Worm (Caenorhabditis elegans): ENCODE results near the gene Y55B1BR.6.

The Y55B1BR.6 gene

ce11 chrIII:432988-433387 is 30.6 kb downstream of the Y55B1BR.6 start:
- TF ChIP-seq nhr-25 (tag; optimal IDR thresholded peaks at IDR 0.05) (peak; percentile 84), nhr-237 (tag; optimal IDR thresholded peaks at IDR 0.05) (no peak), unc-55 (GFP tag; optimal IDR thresholded peaks at IDR 0.05) (peak; percentile 65), dmd-4 (tag; optimal IDR thresholded peaks at IDR 0.05) (no peak), unc-62 (GFP tag; optimal IDR thresholded peaks at IDR 0.05) (no peak), fos-1 (tag; optimal IDR thresholded peaks at IDR 0.05) (peak; percentile 43), crh-2 (tag; optimal IDR thresholded peaks at IDR 0.05) (peak; percentile 66), blmp-1 (tag; optimal IDR thresholded peaks at IDR 0.05; ENCODE audit: insufficient read depth) (peak; percentile 56), nhr-12 (tag; optimal IDR thresholded peaks at IDR 0.05) (no peak), ceh-16 (tag; optimal IDR thresholded peaks at IDR 0.05) (peak; percentile 31), nhr-10 (tag; optimal IDR thresholded peaks at IDR 0.05) (peak; percentile 63), zag-1 (tag; optimal IDR thresholded peaks at IDR 0.05) (no peak), lin-39 (tag; optimal IDR thresholded peaks at IDR 0.05) (no peak), mbf-1 (tag; optimal IDR thresholded peaks at IDR 0.05) (no peak), ZK546.5 (tag; optimal IDR thresholded peaks at IDR 0.05) (no peak), gmeb-1 (tag; optimal IDR thresholded peaks at IDR 0.05) (peak; percentile 34), nhr-129 (tag; optimal IDR thresholded peaks at IDR 0.05) (peak; percentile 40), nhr-23 (tag; optimal IDR thresholded peaks at IDR 0.05) (no peak), ztf-1 (GFP tag; conservative IDR thresholded peaks at IDR 0.05) (no peak), alr-1 (tag; optimal IDR thresholded peaks at IDR 0.05) (no peak), C34F6.9 (tag; optimal IDR thresholded peaks at IDR 0.05) (peak; percentile 51), R02D3.7 (tag; optimal IDR thresholded peaks at IDR 0.05) (no peak), Y55F3AM.14 (GFP tag; optimal IDR thresholded peaks at IDR 0.05) (peak; percentile 23), unc-39 (tag; optimal IDR thresholded peaks at IDR 0.05) (no peak), ceh-82 (tag; optimal IDR thresholded peaks at IDR 0.05) (no peak), ama-1 (optimal IDR thresholded peaks at IDR 0.05) (no peak), lin-11 (tag; optimal IDR thresholded peaks at IDR 0.05) (no peak), ztf-4 (tag; optimal IDR thresholded peaks at IDR 0.05) (no peak), elt-1 (tag; optimal IDR thresholded peaks at IDR 0.05) (no peak), lin-13 (GFP tag; optimal IDR thresholded peaks at IDR 0.05) (peak; percentile 59), peb-1 (tag; optimal IDR thresholded peaks at IDR 0.05) (no peak), ztf-11 (tag; optimal IDR thresholded peaks at IDR 0.05) (no peak), sem-4 (tag; optimal IDR thresholded peaks at IDR 0.05) (no peak), nhr-11 (tag; optimal IDR thresholded peaks at IDR 0.05) (no peak), nhr-6 (tag; optimal IDR thresholded peaks at IDR 0.05) (peak; percentile 32), sma-9 (GFP tag; optimal IDR thresholded peaks at IDR 0.05) (peak; percentile 41), sma-9 (tag; optimal IDR thresholded peaks at IDR 0.05) (no peak), snpc-4 (tag; optimal IDR thresholded peaks at IDR 0.05) (no peak), skn-1 (tag; optimal IDR thresholded peaks at IDR 0.05) (no peak), aly-2 (tag; optimal IDR thresholded peaks at IDR 0.05) (no peak), elt-3 (tag; optimal IDR thresholded peaks at IDR 0.05) (no peak), sma-3 (GFP tag; optimal IDR thresholded peaks at IDR 0.05) (peak; percentile 59), F13H6.1 (tag; optimal IDR thresholded peaks at IDR 0.05) (peak; percentile 70), mab-5 (tag; optimal IDR thresholded peaks at IDR 0.05) (peak; percentile 26), nhr-21 (tag; optimal IDR thresholded peaks at IDR 0.05) (peak; percentile 79), nhr-77 (tag; optimal IDR thresholded peaks at IDR 0.05) (no peak), egl-27 (tag; optimal IDR thresholded peaks at IDR 0.05) (peak; percentile 41), lsy-2 (tag; optimal IDR thresholded peaks at IDR 0.05) (peak; percentile 16 to 75), mdl-1 (tag; optimal IDR thresholded peaks at IDR 0.05) (peak in 1 of 2 experiments; percentile 21)
